Worm (Caenorhabditis elegans) whole organism, young adult: ENCODE measurements around the gene cpb-1.

ENCODE experiments used
- B0261.1 ChIP-seq: sonication (generic microtip); optimal IDR thresholded peaks from 2 replicates; lab custom pipeline; 2016; ENCODE audit warnings: mild to moderate bottlenecking, missing genetic modification characterization, moderate library complexity, missing compliant biosample characterization
- D2030.7 ChIP-seq: fragments of 200-800 bp; sonication (Bioruptor generic); IDR thresholded peaks from 2 replicates; pipeline ENCODE4 v1.3.6; 2022; ENCODE audit warnings: missing genetic modification reagents, missing genetic modification characterization, missing compliant biosample characterization
- F23B12.7 ChIP-seq: sonication (generic microtip); optimal IDR thresholded peaks from 2 replicates; lab custom pipeline; 2017; ENCODE audit warnings: missing genetic modification characterization, mild to moderate bottlenecking, missing compliant biosample characterization, antibody characterized with exemption, moderate library complexity; ENCODE audit not compliant: insufficient read depth
- F57C9.4 ChIP-seq: sonication (generic microtip); optimal IDR thresholded peaks from 2 replicates; lab custom pipeline; 2017; ENCODE audit warnings: mild to moderate bottlenecking, missing genetic modification characterization, missing compliant biosample characterization
- K12H6.12 ChIP-seq: fragments of 200-800 bp; sonication (Bioruptor generic); optimal IDR thresholded peaks from 2 replicates; lab custom pipeline; 2018; ENCODE audit warnings: mild to moderate bottlenecking, missing genetic modification characterization, missing compliant biosample characterization
- Y95B8A.8 ChIP-seq: fragments of 200-800 bp; sonication (Bioruptor generic); IDR thresholded peaks from 2 replicates; pipeline ENCODE4 v1.3.6; 2022; ENCODE audit warnings: missing genetic modification reagents, missing genetic modification characterization, missing compliant biosample characterization
- akir-1 ChIP-seq: fragments of 200-800 bp; sonication (Bioruptor generic); optimal IDR thresholded peaks from 2 replicates; lab custom pipeline; 2018; ENCODE audit warnings: mild to moderate bottlenecking, missing genetic modification characterization, moderate library complexity, missing compliant biosample characterization
- aptf-2 ChIP-seq: fragments of 200-800 bp; sonication (Bioruptor generic); conservative IDR thresholded peaks from 2 replicates; pipeline ENCODE4 v1.3.6; 2022; ENCODE audit warnings: missing genetic modification reagents, missing genetic modification characterization, missing compliant biosample characterization
- atf-7 ChIP-seq: sonication (generic microtip); optimal IDR thresholded peaks from 2 replicates; lab custom pipeline; 2017; ENCODE audit warnings: mild to moderate bottlenecking, missing genetic modification characterization, missing compliant biosample characterization
- athp-1 ChIP-seq: sonication (generic microtip); optimal IDR thresholded peaks from 2 replicates; lab custom pipeline; 2017; ENCODE audit warnings: mild to moderate bottlenecking, missing genetic modification characterization, missing compliant biosample characterization
- attf-5 ChIP-seq: fragments of 200-800 bp; sonication (Bioruptor generic); optimal IDR thresholded peaks from 2 replicates; lab custom pipeline; 2018; ENCODE audit warnings: mild to moderate bottlenecking, missing genetic modification characterization, missing compliant biosample characterization
- attf-6 ChIP-seq: fragments of 200-800 bp; sonication (Bioruptor generic); IDR thresholded peaks from 2 replicates; pipeline ENCODE4 v1.3.6; 2022; ENCODE audit warnings: missing genetic modification reagents, missing genetic modification characterization, missing compliant biosample characterization
- bed-2 ChIP-seq: fragments of 200-800 bp; sonication (Bioruptor generic); IDR thresholded peaks from 2 replicates; pipeline ENCODE4 v1.3.6; 2022; ENCODE audit warnings: missing genetic modification reagents, missing genetic modification characterization, missing compliant biosample characterization
- chd-7 ChIP-seq: sonication (generic microtip); optimal IDR thresholded peaks from 2 replicates; lab custom pipeline; 2016; ENCODE audit warnings: mild to moderate bottlenecking, missing genetic modification characterization, moderate library complexity, missing compliant biosample characterization
- die-1 ChIP-seq: sonication (generic microtip); optimal IDR thresholded peaks from 2 replicates; lab custom pipeline; 2016; ENCODE audit warnings: missing genotype, mild to moderate bottlenecking, missing genetic modification characterization, missing compliant biosample characterization
- dox-1 ChIP-seq: fragments of 200-800 bp; sonication (Bioruptor generic); IDR thresholded peaks from 2 replicates; pipeline ENCODE4 v1.3.6; 2022; ENCODE audit warnings: missing genetic modification reagents, missing genetic modification characterization, missing compliant biosample characterization
- ets-4 ChIP-seq: fragments of 200-800 bp; sonication (Bioruptor generic); optimal IDR thresholded peaks from 2 replicates; lab custom pipeline; 2018; ENCODE audit warnings: mild to moderate bottlenecking, missing genetic modification characterization, missing compliant biosample characterization
- hmg-20 ChIP-seq: fragments of 200-800 bp; sonication (Bioruptor generic); IDR thresholded peaks from 2 replicates; pipeline ENCODE4 v1.3.6; 2022; ENCODE audit warnings: missing genetic modification reagents, missing genetic modification characterization, missing compliant biosample characterization
- hrde-1 ChIP-seq: sonication (generic microtip); optimal IDR thresholded peaks from 2 replicates; lab custom pipeline; 2016; ENCODE audit warnings: missing genetic modification characterization, mild to moderate bottlenecking, missing compliant biosample characterization, moderate library complexity, missing genotype, missing genetic modification reagents, borderline replicate concordance
- lag-1 ChIP-seq: fragments of 200-800 bp; sonication (Bioruptor generic); IDR thresholded peaks from 2 replicates; pipeline ENCODE4 v1.3.6; 2022; ENCODE audit warnings: missing genetic modification reagents, missing genetic modification characterization, missing compliant biosample characterization
- let-526 ChIP-seq: fragments of 200-800 bp; sonication (Bioruptor generic); IDR thresholded peaks from 2 replicates; pipeline ENCODE4 v1.3.6; 2022; ENCODE audit warnings: missing genetic modification reagents, missing genetic modification characterization, missing compliant biosample characterization
- let-607 ChIP-seq, 2 experiments: fragments of 200-800 bp in 1 of 2; sonication (Bioruptor generic) in 1 of 2; sonication (generic microtip) in 1 of 2; optimal IDR thresholded peaks; 2 replicates each; lab custom pipeline; 2016 to 2018; ENCODE audit warnings: mild to moderate bottlenecking in 2 of 2, missing compliant biosample characterization in 2 of 2, missing genetic modification characterization in 2 of 2, moderate library complexity in 2 of 2, missing genotype in 1 of 2
- lsy-27 ChIP-seq: sonication (generic microtip); optimal IDR thresholded peaks from 2 replicates; lab custom pipeline; 2017; ENCODE audit warnings: missing genetic modification characterization, mild to moderate bottlenecking, missing compliant biosample characterization, antibody characterized with exemption, missing genotype, borderline replicate concordance; ENCODE audit not compliant: insufficient read depth
- mel-28 ChIP-seq: sonication (generic microtip); optimal IDR thresholded peaks from 2 replicates; lab custom pipeline; 2016; ENCODE audit warnings: borderline replicate concordance, mild to moderate bottlenecking, missing genetic modification characterization, missing compliant biosample characterization
- mxl-1 ChIP-seq: sonication (generic microtip); optimal IDR thresholded peaks from 2 replicates; lab custom pipeline; 2016; ENCODE audit warnings: missing genetic modification characterization, missing compliant biosample characterization
- nfya-1 ChIP-seq: sonication (generic microtip); optimal IDR thresholded peaks from 2 replicates; lab custom pipeline; 2017; ENCODE audit warnings: antibody characterized with exemption, missing compliant biosample characterization, missing genetic modification characterization, borderline replicate concordance; ENCODE audit not compliant: insufficient read depth
- nfyb-1 ChIP-seq: fragments of 200-800 bp; sonication (Bioruptor generic); IDR thresholded peaks from 2 replicates; pipeline ENCODE4 v1.3.6; 2022; ENCODE audit warnings: missing genetic modification reagents, missing genetic modification characterization, missing compliant biosample characterization
- nhr-179 ChIP-seq: sonication (generic microtip); optimal IDR thresholded peaks from 2 replicates; lab custom pipeline; 2016; ENCODE audit warnings: mild to moderate bottlenecking, missing genetic modification characterization, missing compliant biosample characterization
- nhr-80 ChIP-seq: sonication (generic microtip); optimal IDR thresholded peaks from 2 replicates; lab custom pipeline; 2016; ENCODE audit warnings: missing genetic modification characterization, missing compliant biosample characterization
- nhr-90 ChIP-seq: sonication (generic microtip); optimal IDR thresholded peaks from 2 replicates; lab custom pipeline; 2016; ENCODE audit warnings: missing genotype, mild to moderate bottlenecking, missing genetic modification characterization, missing compliant biosample characterization
- pbrm-1 ChIP-seq: fragments of 200-800 bp; sonication (Bioruptor generic); IDR thresholded peaks from 2 replicates; pipeline ENCODE4 v1.3.6; 2022; ENCODE audit warnings: missing genetic modification reagents, missing genetic modification characterization, missing compliant biosample characterization
- rcor-1 ChIP-seq: fragments of 200-800 bp; sonication (Bioruptor generic); IDR thresholded peaks from 2 replicates; pipeline ENCODE4 v1.3.6; 2022; ENCODE audit warnings: missing genetic modification reagents, missing genetic modification characterization, missing compliant biosample characterization
- rpc-1 ChIP-seq, 2 experiments: fragments of 150-350 bp in 1 of 2; sonication (generic microtip) in 1 of 2; optimal IDR thresholded peaks; 2 replicates each; lab custom pipeline; 2014 to 2018; ENCODE audit warnings: missing biosample characterization in 1 of 2, missing genetic modification characterization in 1 of 2, missing genetic modification reagents in 1 of 2, missing genotype in 1 of 2
- snpc-3.4 ChIP-seq: sonication (generic microtip); optimal IDR thresholded peaks from 2 replicates; lab custom pipeline; 2017; ENCODE audit warnings: missing genetic modification characterization, mild to moderate bottlenecking, missing compliant biosample characterization, antibody characterized with exemption, moderate library complexity, missing genotype, missing genetic modification reagents
- sptf-2 ChIP-seq: fragments of 200-800 bp; sonication (Bioruptor generic); optimal IDR thresholded peaks from 2 replicates; lab custom pipeline; 2018; ENCODE audit warnings: mild to moderate bottlenecking, missing genetic modification characterization, missing compliant biosample characterization
- tlf-1 ChIP-seq: fragments of 200-800 bp; sonication (Bioruptor generic); optimal IDR thresholded peaks from 2 replicates; lab custom pipeline; 2018; ENCODE audit warnings: mild to moderate bottlenecking, missing genetic modification characterization, missing compliant biosample characterization
- unc-130 ChIP-seq: sonication (generic microtip); optimal IDR thresholded peaks from 2 replicates; lab custom pipeline; 2016; ENCODE audit warnings: missing genetic modification reagents, missing genetic modification characterization, missing compliant biosample characterization
- zfh-2 ChIP-seq: fragments of 200-800 bp; sonication (Bioruptor generic); conservative IDR thresholded peaks from 2 replicates; pipeline ENCODE4 v1.3.6; 2022; ENCODE audit warnings: missing genetic modification reagents, missing genetic modification characterization, missing compliant biosample characterization
- ztf-22 ChIP-seq: fragments of 200-800 bp; sonication (Bioruptor generic); optimal IDR thresholded peaks from 2 replicates; lab custom pipeline; 2018; ENCODE audit warnings: mild to moderate bottlenecking, missing genetic modification characterization, moderate library complexity, missing compliant biosample characterization
- ztf-28 ChIP-seq: fragments of 200-800 bp; sonication (Bioruptor generic); IDR thresholded peaks from 2 replicates; pipeline ENCODE4 v1.3.6; 2022; ENCODE audit warnings: missing genetic modification reagents, missing genetic modification characterization, missing compliant biosample characterization

The cpb-1 gene

DNA sequence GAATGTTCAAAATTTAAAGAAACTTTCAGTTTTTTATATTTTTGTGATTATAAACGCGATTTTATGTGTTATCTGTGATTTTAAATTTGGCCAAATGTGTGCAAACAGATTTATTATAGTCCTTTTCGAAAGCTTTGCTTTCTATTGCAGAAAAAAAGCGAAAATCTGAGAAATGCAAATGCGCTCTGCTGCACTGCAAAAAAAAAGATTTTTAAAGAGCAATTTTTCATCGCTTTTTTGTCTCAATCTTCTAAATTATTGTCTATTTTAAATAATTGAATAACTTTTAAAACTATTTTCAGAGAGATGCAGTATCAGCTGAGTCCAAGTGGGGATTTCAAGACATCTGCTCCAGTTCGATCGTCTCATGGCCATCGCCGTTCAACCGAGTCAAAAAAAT is at the start of gene cpb-1:
cpb-1 (plus strand) TSS at position 301 of the 400 bp plus-strand sequence.
- TF ChIP-seq sptf-2 (GFP tag; lab: Kevin White, UChicago): no peak
- TF ChIP-seq, all 124 proteins: peak for 0

DNA sequence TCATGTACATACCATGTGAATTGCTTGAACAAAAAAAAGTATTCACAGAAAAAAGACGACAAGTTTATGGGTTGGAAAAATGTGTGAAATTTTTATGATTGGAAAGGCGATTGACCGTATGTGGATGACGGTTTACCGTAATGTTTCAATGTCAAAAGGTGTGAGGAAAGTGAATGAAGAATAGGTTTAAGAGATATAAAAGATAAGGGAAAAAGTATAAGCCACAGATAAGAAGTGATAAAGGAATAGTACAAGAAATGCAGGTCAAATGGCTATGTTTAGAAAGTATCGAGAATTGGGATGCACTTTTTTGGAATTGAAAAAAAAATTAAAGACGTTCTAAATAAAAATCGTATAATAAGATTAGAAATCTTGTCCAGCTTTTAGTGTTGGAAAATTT is 44.3 kb upstream of the cpb-1 start:
- TF ChIP-seq F23B12.7 (tag; lab: Kevin White, UChicago) (no peak), tlf-1 (no peak), nhr-179 (no peak), lsy-27 (tag; lab: Kevin White, UChicago) (no peak), rcor-1 (GFP tag; lab: Robert Waterston, UW) (no peak), K12H6.12 (no peak), hrde-1 (no peak), rpc-1 (optimal IDR thresholded peaks at IDR 0.05; lab: Kevin White, UChicago) (no peak), rpc-1 (tag; optimal IDR thresholded peaks at IDR 0.05; lab: Kevin White, UChicago) (no peak), F57C9.4 (tag; lab: Kevin White, UChicago) (no peak), snpc-3.4 (tag; lab: Kevin White, UChicago) (no peak), akir-1 (GFP tag; lab: Kevin White, UChicago) (no peak), Y95B8A.8 (GFP tag; lab: Robert Waterston, UW) (no peak), let-526 (GFP tag; lab: Robert Waterston, UW) (no peak), B0261.1 (tag; lab: Kevin White, UChicago) (no peak), lag-1 (GFP tag; lab: Robert Waterston, UW) (no peak), hmg-20 (GFP tag; lab: Robert Waterston, UW) (no peak), sptf-2 (GFP tag; lab: Kevin White, UChicago) (no peak), ztf-22 (no peak)

DNA sequence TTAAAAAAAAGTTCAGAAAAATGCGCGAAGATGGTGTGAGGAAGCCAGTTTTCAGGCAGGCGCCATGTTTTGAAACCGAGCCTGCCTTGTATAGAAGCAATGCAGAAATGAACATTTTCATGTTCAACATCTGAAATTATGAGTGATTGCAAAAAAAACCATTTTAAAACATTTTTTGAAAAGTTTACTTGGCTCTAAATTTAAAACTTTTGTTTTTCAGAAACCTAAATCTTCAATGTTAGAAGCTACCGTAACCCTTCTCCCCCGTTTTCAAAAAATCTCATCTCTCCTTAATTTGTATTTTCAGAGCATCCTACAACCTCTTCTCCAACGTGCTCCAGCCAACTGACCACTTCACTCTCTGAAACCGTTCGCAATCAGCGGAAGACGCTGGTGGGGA is 40.6 kb upstream of the cpb-1 start, which contains the start of gene fozi-1:
fozi-1 (plus strand) TSS at position 301 of the 400 bp plus-strand sequence.
- TF ChIP-seq pbrm-1 (GFP tag; lab: Robert Waterston, UW) (no peak), die-1 (tag; lab: Kevin White, UChicago) (no peak), nfyb-1 (GFP tag; lab: Robert Waterston, UW) (no peak), D2030.7 (GFP tag; lab: Robert Waterston, UW) (no peak), aptf-2 (GFP tag; lab: Robert Waterston, UW) (no peak), zfh-2 (GFP tag; lab: Robert Waterston, UW) (no peak)

DNA sequence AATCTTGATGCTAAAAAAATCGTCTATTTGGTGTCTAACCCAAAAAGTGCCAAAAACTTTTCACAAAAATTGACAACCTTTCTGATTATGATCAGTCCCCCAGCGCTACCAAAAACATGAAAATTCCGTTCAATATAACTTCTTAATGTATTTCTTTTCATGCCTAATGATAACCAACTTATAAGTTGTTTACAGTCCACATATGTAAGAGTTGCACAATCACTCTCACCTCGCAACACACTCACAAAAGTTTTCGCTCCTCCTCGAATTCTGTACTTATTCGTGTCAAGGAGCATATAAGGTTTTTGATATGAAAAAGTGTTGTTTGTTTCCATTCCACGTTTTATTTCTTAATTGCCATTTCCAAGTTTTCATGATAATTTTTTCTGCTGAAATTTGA is 33.6 kb upstream of the cpb-1 start:
- TF ChIP-seq chd-7 (no peak), nhr-80 (tag; lab: Kevin White, UChicago) (peak; percentile 43), mel-28 (tag; lab: Kevin White, UChicago) (no peak), athp-1 (tag; lab: Kevin White, UChicago) (no peak)
- TF ChIP-seq, all 124 proteins: peak for 1

DNA sequence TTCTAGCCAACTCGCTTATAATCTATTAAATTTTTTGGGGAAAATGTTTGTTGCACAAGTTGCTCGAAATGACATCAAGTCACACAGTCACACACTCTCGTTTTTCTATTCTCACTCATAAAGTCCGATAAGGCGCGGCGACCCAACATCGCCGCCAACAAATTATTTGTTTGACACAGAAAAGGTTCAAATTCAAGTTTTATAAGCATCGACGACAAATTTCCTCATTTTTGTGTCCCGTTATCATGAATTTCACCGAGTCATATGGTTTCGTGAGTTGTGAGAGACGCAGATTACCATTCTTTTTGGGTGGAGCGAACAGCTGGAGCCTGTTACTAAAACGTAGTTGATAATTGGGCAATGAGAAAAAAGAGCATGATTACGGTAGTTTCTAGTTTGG is 32.3 kb upstream of the cpb-1 start:
- TF ChIP-seq ztf-28 (GFP tag; lab: Robert Waterston, UW): no peak
- no peak for TF ChIP-seq attf-6
- no peak for TF ChIP-seq bed-2 (GFP tag; lab: Robert Waterston, UW)
- no peak for TF ChIP-seq mxl-1 (tag; lab: Kevin White, UChicago)
- peak; percentile 8 for TF ChIP-seq nhr-90
- peak; percentile 65 for TF ChIP-seq dox-1 (GFP tag; lab: Robert Waterston, UW)
- no peak for TF ChIP-seq unc-130 (GFP tag; lab: Kevin White, UChicago)
- TF ChIP-seq let-607 (tag; optimal IDR thresholded peaks at IDR 0.05; lab: Kevin White, UChicago): peak; percentile 42 to 50
- TF ChIP-seq attf-5 (GFP tag; lab: Kevin White, UChicago): peak; percentile 28
- no peak for TF ChIP-seq nfya-1 (tag; lab: Kevin White, UChicago)
- TF ChIP-seq nhr-80 (tag; lab: Kevin White, UChicago): peak; percentile 99
- TF ChIP-seq atf-7: peak; percentile 65
- TF ChIP-seq lag-1 (GFP tag; lab: Robert Waterston, UW): no peak
- TF ChIP-seq tlf-1: peak; percentile 4
- TF ChIP-seq ztf-22: peak; percentile 46
- peak; percentile 31 for TF ChIP-seq ets-4
